Fruit fly (Drosophila melanogaster) whole organism, embryonic: ENCODE measurements around the gene Jhbp2.

Experiments used
- Bteb2 ChIP-seq: fragments of 200-800 bp; sonication (Bioruptor generic); optimal IDR thresholded peaks from 2 replicates; lab custom pipeline; 2016; ENCODE audit warnings: missing biosample characterization, missing genetic modification characterization
- CG10209 ChIP-seq: fragments of 200-800 bp; sonication (Bioruptor generic); optimal IDR thresholded peaks from 3 replicates; lab custom pipeline; 2017; ENCODE audit warnings: missing biosample characterization, mild to moderate bottlenecking, missing genetic modification characterization, missing genetic modification reagents
- CG10959 ChIP-seq: fragments of 200-800 bp; sonication (Bioruptor generic); IDR thresholded peaks from 2 replicates; pipeline ENCODE4 v1.3.6; 2022; ENCODE audit warnings: missing biosample characterization, missing genetic modification characterization
- CG11247 ChIP-seq: fragments of 200-800 bp; sonication (Bioruptor generic); IDR thresholded peaks from 2 replicates; pipeline ENCODE4 v1.3.6; 2022; ENCODE audit warnings: missing biosample characterization, missing genetic modification characterization
- CG11696 ChIP-seq: fragments of 200-800 bp; sonication (Bioruptor generic); IDR thresholded peaks from 2 replicates; pipeline ENCODE4 v1.3.6; 2022; ENCODE audit warnings: missing biosample characterization, missing genetic modification characterization
- CG12299 ChIP-seq: fragments of 200-800 bp; sonication (Bioruptor generic); optimal IDR thresholded peaks from 2 replicates; lab custom pipeline; 2018; ENCODE audit warnings: missing biosample characterization, mild to moderate bottlenecking, missing genetic modification characterization
- CG12659 ChIP-seq: fragments of 200-800 bp; sonication (Bioruptor generic); optimal IDR thresholded peaks from 3 replicates; lab custom pipeline; 2017; ENCODE audit warnings: mild to moderate bottlenecking, missing biosample characterization, missing genetic modification reagents, missing genetic modification characterization
- CG15696 ChIP-seq: fragments of 200-800 bp; sonication (Bioruptor generic); optimal IDR thresholded peaks from 2 replicates; lab custom pipeline; 2019; ENCODE audit warnings: missing biosample characterization, mild to moderate bottlenecking, missing genetic modification characterization, moderate library complexity
- CG1602 ChIP-seq: fragments of 200-800 bp; sonication (Bioruptor generic); optimal IDR thresholded peaks from 3 replicates; lab custom pipeline; 2016; ENCODE audit warnings: missing biosample characterization, missing genetic modification characterization
- CG1603 ChIP-seq: fragments of 200-800 bp; sonication (Bioruptor generic); optimal IDR thresholded peaks from 2 replicates; lab custom pipeline; 2019; ENCODE audit warnings: missing biosample characterization, mild to moderate bottlenecking, missing genetic modification characterization, moderate library complexity
- CG17568 ChIP-seq: fragments of 200-800 bp; sonication (Bioruptor generic); optimal IDR thresholded peaks from 2 replicates; lab custom pipeline; 2018; ENCODE audit warnings: missing biosample characterization, mild to moderate bottlenecking, missing genetic modification characterization, moderate library complexity
- CG30403 ChIP-seq: fragments of 200-800 bp; sonication (Bioruptor generic); optimal IDR thresholded peaks from 3 replicates; lab custom pipeline; 2016; ENCODE audit warnings: missing biosample characterization, missing genetic modification characterization
- CG3281 ChIP-seq: fragments of 200-800 bp; sonication (Bioruptor generic); optimal IDR thresholded peaks from 3 replicates; lab custom pipeline; 2017; ENCODE audit warnings: missing biosample characterization, mild to moderate bottlenecking, missing genetic modification characterization
- CG34376 ChIP-seq: fragments of 200-800 bp; sonication (Bioruptor generic); optimal IDR thresholded peaks from 2 replicates; lab custom pipeline; 2018; ENCODE audit warnings: missing biosample characterization, mild to moderate bottlenecking, missing genetic modification characterization
- CG4707 ChIP-seq: fragments of 200-800 bp; sonication (Bioruptor generic); optimal IDR thresholded peaks from 2 replicates; lab custom pipeline; 2018; ENCODE audit warnings: missing biosample characterization, mild to moderate bottlenecking, missing genetic modification characterization, moderate library complexity
- CG4854 ChIP-seq: fragments of 200-800 bp; sonication (Bioruptor generic); optimal IDR thresholded peaks from 2 replicates; lab custom pipeline; 2016; ENCODE audit warnings: missing biosample characterization, missing genetic modification characterization, inconsistent platforms
- CG9932 ChIP-seq: fragments of 200-800 bp; sonication (Bioruptor generic); IDR thresholded peaks from 2 replicates; pipeline ENCODE4 v1.3.6; 2022; ENCODE audit warnings: missing biosample characterization, missing genetic modification characterization
- Camta ChIP-seq: fragments of 200-800 bp; sonication (Bioruptor generic); optimal IDR thresholded peaks from 2 replicates; lab custom pipeline; 2016; ENCODE audit warnings: missing biosample characterization, missing genetic modification characterization
- D ChIP-seq, 2 experiments: fragments of 200-800 bp in 1 of 2; fragments of >200 bp in 1 of 2; sonication (Bioruptor generic) in 1 of 2; optimal IDR thresholded peaks; 2 replicates in 1 of 2; 3 replicates in 1 of 2; lab custom pipeline; 2017; ENCODE audit warnings: mild to moderate bottlenecking in 1 of 2, missing biosample characterization in 1 of 2, missing genetic modification characterization in 1 of 2, missing genetic modification reagents in 1 of 2
- Dfd ChIP-seq, 2 experiments: fragments of >200 bp; optimal IDR thresholded peaks; 2 replicates each; lab custom pipeline; 2017; ENCODE audit warnings: missing biosample characterization in 2 of 2, missing genetic modification characterization in 2 of 2
- Dip2 ChIP-seq: fragments of 200-800 bp; sonication (Bioruptor generic); IDR thresholded peaks from 2 replicates; pipeline ENCODE4 v1.3.6; 2022; ENCODE audit warnings: missing biosample characterization, missing genetic modification characterization
- E2f2 ChIP-seq: fragments of 200-800 bp; sonication (Bioruptor generic); IDR thresholded peaks from 2 replicates; pipeline ENCODE4 v1.3.6; 2022; ENCODE audit warnings: missing biosample characterization, missing genetic modification characterization
- Fer2 ChIP-seq: fragments of 200-800 bp; sonication (Bioruptor generic); optimal IDR thresholded peaks from 2 replicates; lab custom pipeline; 2018; ENCODE audit warnings: missing biosample characterization, mild to moderate bottlenecking, missing genetic modification characterization, moderate library complexity
- HmgZ ChIP-seq: fragments of 200-800 bp; sonication (Bioruptor generic); optimal IDR thresholded peaks from 2 replicates; lab custom pipeline; 2018; ENCODE audit warnings: missing biosample characterization, mild to moderate bottlenecking, missing genetic modification characterization
- Hmx ChIP-seq: fragments of 200-800 bp; sonication (Bioruptor generic); optimal IDR thresholded peaks from 2 replicates; lab custom pipeline; 2016; ENCODE audit warnings: missing biosample characterization, missing genetic modification characterization
- NFAT ChIP-seq: fragments of 200-800 bp; sonication (Bioruptor generic); IDR thresholded peaks from 2 replicates; pipeline ENCODE4 v1.3.6; 2022; ENCODE audit warnings: missing biosample characterization, missing genetic modification characterization
- Rx ChIP-seq: fragments of 200-800 bp; sonication (Bioruptor generic); IDR thresholded peaks from 2 replicates; pipeline ENCODE4 v1.3.6; 2022; ENCODE audit warnings: missing biosample characterization, missing genetic modification characterization
- ara ChIP-seq: fragments of 200-800 bp; sonication (Bioruptor generic); IDR thresholded peaks from 2 replicates; pipeline ENCODE4 v1.3.6; 2022; ENCODE audit warnings: missing biosample characterization, missing genetic modification characterization
- cad ChIP-seq: fragments of >200 bp; optimal IDR thresholded peaks from 2 replicates; lab custom pipeline; 2017; ENCODE audit warnings: missing biosample characterization, missing genetic modification characterization
- cato ChIP-seq: fragments of 200-800 bp; sonication (Bioruptor generic); optimal IDR thresholded peaks from 2 replicates; lab custom pipeline; 2016; ENCODE audit warnings: missing biosample characterization, missing genetic modification characterization, borderline replicate concordance
- crp ChIP-seq, 2 experiments: fragments of 200-800 bp; sonication (Bioruptor generic); optimal IDR thresholded peaks; 2 replicates in 1 of 2; 3 replicates in 1 of 2; lab custom pipeline; 2017; ENCODE audit warnings: missing biosample characterization in 2 of 2, missing genetic modification characterization in 2 of 2, mild to moderate bottlenecking in 1 of 2, moderate library complexity in 1 of 2
- cwo ChIP-seq: fragments of 200-800 bp; sonication (Bioruptor generic); optimal IDR thresholded peaks from 3 replicates; lab custom pipeline; 2017; ENCODE audit warnings: missing biosample characterization, missing genetic modification characterization, mild to moderate bottlenecking, moderate library complexity, missing genetic modification reagents
- disco-r ChIP-seq: fragments of 200-800 bp; sonication (Bioruptor generic); optimal IDR thresholded peaks from 2 replicates; lab custom pipeline; 2016; ENCODE audit warnings: missing biosample characterization, missing genetic modification characterization
- ems ChIP-seq: fragments of 200-800 bp; sonication (Bioruptor generic); optimal IDR thresholded peaks from 3 replicates; lab custom pipeline; 2016; ENCODE audit warnings: missing biosample characterization, missing genetic modification characterization
- eve ChIP-seq, 2 experiments: fragments of >200 bp; optimal IDR thresholded peaks; 2 replicates each; lab custom pipeline; 2017; ENCODE audit warnings: missing biosample characterization in 2 of 2, missing genetic modification characterization in 2 of 2
- ewg ChIP-seq: fragments of 200-800 bp; sonication (Bioruptor generic); optimal IDR thresholded peaks from 3 replicates; lab custom pipeline; 2017; ENCODE audit warnings: mild to moderate bottlenecking, missing biosample characterization, missing genetic modification reagents, missing genetic modification characterization
- gem ChIP-seq: fragments of 200-800 bp; sonication (Bioruptor generic); optimal IDR thresholded peaks from 2 replicates; lab custom pipeline; 2019; ENCODE audit warnings: missing biosample characterization, mild to moderate bottlenecking, missing genetic modification characterization, moderate library complexity
- grau ChIP-seq: fragments of 200-800 bp; optimal IDR thresholded peaks from 3 replicates; lab custom pipeline; 2019; ENCODE audit warnings: missing biosample characterization, mild to moderate bottlenecking, missing genetic modification characterization, moderate library complexity
- h ChIP-seq: fragments of >200 bp; optimal IDR thresholded peaks from 2 replicates; lab custom pipeline; 2017
- ind ChIP-seq: fragments of 200-800 bp; sonication (Bioruptor generic); optimal IDR thresholded peaks from 3 replicates; lab custom pipeline; 2016; ENCODE audit warnings: missing biosample characterization, missing genetic modification characterization
- lilli ChIP-seq: fragments of 200-800 bp; sonication (Bioruptor generic); optimal IDR thresholded peaks from 3 replicates; lab custom pipeline; 2016; ENCODE audit warnings: missing biosample characterization, missing genetic modification characterization
- lmd ChIP-seq: fragments of 200-800 bp; sonication (Bioruptor generic); IDR thresholded peaks from 2 replicates; pipeline ENCODE4 v1.3.6; 2022; ENCODE audit warnings: missing biosample characterization, missing genetic modification characterization
- mld ChIP-seq: fragments of 200-800 bp; sonication (Bioruptor generic); IDR thresholded peaks from 3 replicates; pipeline ENCODE4 v1.3.6; 2022; ENCODE audit warnings: missing biosample characterization, missing genetic modification characterization; ENCODE audit not compliant: partially characterized antibody
- oc ChIP-seq: fragments of 200-800 bp; sonication (Bioruptor generic); optimal IDR thresholded peaks from 2 replicates; lab custom pipeline; 2018; ENCODE audit warnings: missing biosample characterization, mild to moderate bottlenecking, missing genetic modification characterization, moderate library complexity
- psq ChIP-seq: fragments of 200-800 bp; sonication (Bioruptor generic); optimal IDR thresholded peaks from 2 replicates; lab custom pipeline; 2017; ENCODE audit warnings: missing biosample characterization, missing genetic modification characterization
- rib ChIP-seq: fragments of 200-800 bp; sonication (Bioruptor generic); IDR thresholded peaks from 2 replicates; pipeline ENCODE4 v1.3.6; 2022; ENCODE audit warnings: missing biosample characterization, missing genetic modification characterization
- sc ChIP-seq, 3 experiments: fragments of >200 bp in 2 of 3; fragments of 200-800 bp in 1 of 3; sonication (Bioruptor generic) in 1 of 3; optimal IDR thresholded peaks; 2 replicates in 2 of 3; 3 replicates in 1 of 3; lab custom pipeline; 2017; ENCODE audit warnings: mild to moderate bottlenecking in 1 of 3, missing biosample characterization in 1 of 3, missing genetic modification characterization in 1 of 3, missing genetic modification reagents in 1 of 3
- ssp ChIP-seq: fragments of 200-800 bp; sonication (Bioruptor generic); IDR thresholded peaks from 2 replicates; pipeline ENCODE4 v1.3.6; 2022; ENCODE audit warnings: missing biosample characterization, missing genetic modification characterization
- tna ChIP-seq: fragments of 200-800 bp; sonication (Bioruptor generic); IDR thresholded peaks from 2 replicates; pipeline ENCODE4 v1.3.6; 2022; ENCODE audit warnings: missing biosample characterization, missing genetic modification characterization; ENCODE audit not compliant: partially characterized antibody
- zf30C ChIP-seq: fragments of 200-800 bp; sonication (Bioruptor generic); optimal IDR thresholded peaks from 3 replicates; lab custom pipeline; 2018; ENCODE audit warnings: missing biosample characterization, mild to moderate bottlenecking, missing genetic modification characterization

The Jhbp2 gene

dm6 chr3R:5010153-5010552 is 49.0 kb upstream of the Jhbp2 start (continued):
- TF ChIP-seq lilli (GFP tag; lab: Kevin White, UChicago) (peak; percentile 85), E2f2 (GFP tag; lab: Robert Waterston, UW) (peak; percentile 72), CG10209 (GFP tag; lab: Kevin White, UChicago) (peak; percentile 89), gem (tag; lab: Kevin White, UChicago) (peak; percentile 95), ind (peak; percentile 91), ewg (GFP tag; lab: Kevin White, UChicago) (peak; percentile 83), cad (GFP tag; lab: Kevin White, UChicago) (no peak), oc (tag; lab: Kevin White, UChicago) (peak; percentile 94), CG17568 (GFP tag; lab: Kevin White, UChicago) (peak; percentile 85), CG9932 (GFP tag; lab: Robert Waterston, UW) (peak; percentile 66), Dfd (GFP tag; optimal IDR thresholded peaks at IDR 0.05; lab: Kevin White, UChicago) (no peak), cato (GFP tag; lab: Kevin White, UChicago) (peak; percentile 80), CG10959 (no peak; the same call in 1 of the 2 replicates), psq (GFP tag; lab: Kevin White, UChicago) (peak; percentile 81), lmd (GFP tag; lab: Robert Waterston, UW) (peak; percentile 92), ssp (GFP tag; lab: Robert Waterston, UW) (peak; percentile 80), CG4707 (GFP tag; lab: Kevin White, UChicago) (peak; percentile 80), grau (peak; percentile 89), HmgZ (tag; lab: Kevin White, UChicago) (peak; percentile 75), CG4854 (GFP tag; lab: Kevin White, UChicago) (peak; percentile 83), CG30403 (GFP tag; lab: Kevin White, UChicago) (peak; percentile 91), CG15696 (peak; percentile 59), rib (GFP tag; lab: Robert Waterston, UW) (peak; percentile 72), sc (optimal IDR thresholded peaks at IDR 0.05; lab: Kevin White, UChicago) (no peak), sc (GFP tag; optimal IDR thresholded peaks at IDR 0.05; lab: Kevin White, UChicago) (peak; percentile 83), ara (GFP tag; lab: Robert Waterston, UW) (peak; percentile 95), ems (GFP tag; lab: Kevin White, UChicago) (peak; percentile 90), crp (GFP tag; optimal IDR thresholded peaks at IDR 0.05; lab: Kevin White, UChicago) (peak in 1 of 2 experiments; percentile 52), cwo (GFP tag; lab: Kevin White, UChicago) (peak; percentile 77), mld (no peak), CG12659 (GFP tag; lab: Kevin White, UChicago) (peak; percentile 93), Dip2 (GFP tag; lab: Robert Waterston, UW) (no peak), CG1603 (tag; lab: Kevin White, UChicago) (peak; percentile 96), h (no peak), D (optimal IDR thresholded peaks at IDR 0.05; lab: Kevin White, UChicago) (no peak), D (GFP tag; optimal IDR thresholded peaks at IDR 0.05; lab: Kevin White, UChicago) (peak; percentile 91), CG1602 (GFP tag; lab: Kevin White, UChicago) (peak; percentile 89), NFAT (GFP tag; lab: Robert Waterston, UW) (0 out of 2 replicates have a peak, but pooled peaks have one; percentile 12), CG11696 (GFP tag; lab: Robert Waterston, UW) (peak; percentile 77), Rx (GFP tag; lab: Robert Waterston, UW) (peak; percentile 77), CG3281 (peak; percentile 84), Bteb2 (GFP tag; lab: Kevin White, UChicago) (peak; percentile 81), tna (no peak), eve (GFP tag; optimal IDR thresholded peaks at IDR 0.05; lab: Kevin White, UChicago) (peak in 1 of 2 experiments; percentile 96), Fer2 (tag; lab: Kevin White, UChicago) (peak; percentile 78), CG11247 (GFP tag; lab: Robert Waterston, UW) (peak; percentile 79), zf30C (peak; percentile 35), CG34376 (no peak), Camta (peak; percentile 91), CG12299 (peak; percentile 85), Hmx (peak; percentile 14), disco-r (GFP tag; lab: Kevin White, UChicago) (peak; percentile 79)
